Fruit fly (Drosophila melanogaster) whole organism, embryonic: ENCODE data around the gene hook.

Source experiments
- CG10321 ChIP-seq: fragments of 200-800 bp; sonication (Bioruptor generic); IDR thresholded peaks from 2 replicates; pipeline ENCODE4 v1.3.6; 2022; ENCODE audit warnings: missing biosample characterization, missing genetic modification characterization
- CG10431 ChIP-seq: fragments of 200-800 bp; sonication (Bioruptor generic); optimal IDR thresholded peaks from 3 replicates; lab custom pipeline; 2018; ENCODE audit warnings: missing biosample characterization, mild to moderate bottlenecking, missing genetic modification characterization
- CG10979 ChIP-seq: fragments of 200-800 bp; sonication (Bioruptor generic); optimal IDR thresholded peaks from 2 replicates; lab custom pipeline; 2018; ENCODE audit warnings: missing biosample characterization, mild to moderate bottlenecking, missing genetic modification characterization, moderate library complexity
- CG11398 ChIP-seq: fragments of 200-800 bp; sonication (Bioruptor generic); optimal IDR thresholded peaks from 2 replicates; lab custom pipeline; 2016; ENCODE audit warnings: missing biosample characterization, missing genetic modification characterization
- CG12104 ChIP-seq: fragments of 200-800 bp; sonication (Bioruptor generic); optimal IDR thresholded peaks from 3 replicates; lab custom pipeline; 2016; ENCODE audit warnings: missing biosample characterization, missing genetic modification characterization
- CG12942 ChIP-seq: fragments of 200-800 bp; sonication (Bioruptor generic); optimal IDR thresholded peaks from 3 replicates; lab custom pipeline; 2016; ENCODE audit warnings: missing biosample characterization, missing genetic modification characterization
- CG14710 ChIP-seq: fragments of 200-800 bp; sonication (Bioruptor generic); optimal IDR thresholded peaks from 3 replicates; lab custom pipeline; 2019; ENCODE audit warnings: missing biosample characterization, mild to moderate bottlenecking, missing genetic modification characterization, moderate library complexity
- CG17361 ChIP-seq: fragments of 200-800 bp; sonication (Bioruptor generic); IDR thresholded peaks from 3 replicates; pipeline ENCODE4 v1.3.6; 2022; ENCODE audit warnings: missing biosample characterization, missing genetic modification characterization
- CG2678 ChIP-seq: fragments of 200-800 bp; sonication (Bioruptor generic); optimal IDR thresholded peaks from 3 replicates; lab custom pipeline; 2019; ENCODE audit warnings: missing biosample characterization, mild to moderate bottlenecking, missing genetic modification characterization, moderate library complexity
- CG30431 ChIP-seq: fragments of 200-800 bp; sonication (Bioruptor generic); optimal IDR thresholded peaks from 2 replicates; lab custom pipeline; 2017; ENCODE audit warnings: missing biosample characterization, missing genetic modification characterization
- CG31224 ChIP-seq: fragments of 200-800 bp; sonication (Bioruptor generic); IDR thresholded peaks from 2 replicates; pipeline ENCODE4 v1.3.6; 2022; ENCODE audit warnings: missing biosample characterization, missing genetic modification characterization
- CG6175 ChIP-seq: fragments of 200-800 bp; sonication (Bioruptor generic); IDR thresholded peaks from 3 replicates; pipeline ENCODE4 v1.3.6; 2022; ENCODE audit warnings: missing biosample characterization, missing genetic modification characterization
- CG6813 ChIP-seq: fragments of 200-800 bp; sonication (Bioruptor generic); optimal IDR thresholded peaks from 2 replicates; lab custom pipeline; 2017; ENCODE audit warnings: missing biosample characterization, missing genetic modification characterization, mild to moderate bottlenecking, moderate library complexity, missing genetic modification reagents
- CG7839 ChIP-seq: fragments of 200-800 bp; sonication (Bioruptor generic); optimal IDR thresholded peaks from 3 replicates; lab custom pipeline; 2018; ENCODE audit warnings: missing biosample characterization, mild to moderate bottlenecking, missing genetic modification characterization, moderate library complexity
- CG7987 ChIP-seq: fragments of 200-800 bp; sonication (Bioruptor generic); optimal IDR thresholded peaks from 2 replicates; lab custom pipeline; 2018; ENCODE audit warnings: missing biosample characterization, mild to moderate bottlenecking, missing genetic modification characterization, moderate library complexity
- Camta ChIP-seq: fragments of 200-800 bp; sonication (Bioruptor generic); optimal IDR thresholded peaks from 2 replicates; lab custom pipeline; 2016; ENCODE audit warnings: missing biosample characterization, missing genetic modification characterization
- CoRest ChIP-seq: fragments of 200-800 bp; sonication (Bioruptor generic); optimal IDR thresholded peaks from 3 replicates; lab custom pipeline; 2018; ENCODE audit warnings: missing biosample characterization, mild to moderate bottlenecking, missing genetic modification characterization, moderate library complexity
- CrebB ChIP-seq: fragments of 200-800 bp; sonication (Bioruptor generic); optimal IDR thresholded peaks from 3 replicates; lab custom pipeline; 2018; ENCODE audit warnings: missing biosample characterization, mild to moderate bottlenecking, missing genetic modification characterization
- Doc2 ChIP-seq: fragments of 200-800 bp; sonication (Bioruptor generic); IDR thresholded peaks from 2 replicates; pipeline ENCODE4 v1.3.6; 2022; ENCODE audit warnings: missing biosample characterization, missing genetic modification characterization
- Doc3 ChIP-seq: fragments of 200-800 bp; sonication (Bioruptor generic); IDR thresholded peaks from 3 replicates; pipeline ENCODE4 v1.3.6; 2022; ENCODE audit warnings: missing biosample characterization, missing genetic modification characterization; ENCODE audit not compliant: partially characterized antibody
- Fer1 ChIP-seq: fragments of 200-800 bp; sonication (Bioruptor generic); optimal IDR thresholded peaks from 2 replicates; lab custom pipeline; 2017; ENCODE audit warnings: missing biosample characterization, mild to moderate bottlenecking, missing genetic modification characterization
- HmgD ChIP-seq: fragments of 200-800 bp; sonication (Bioruptor generic); optimal IDR thresholded peaks from 3 replicates; lab custom pipeline; 2016; ENCODE audit warnings: missing biosample characterization, missing genetic modification characterization
- Hr39 ChIP-seq: fragments of >200 bp; optimal IDR thresholded peaks from 2 replicates; lab custom pipeline; 2017
- Jarid2 ChIP-seq: fragments of 200-800 bp; sonication (Bioruptor generic); optimal IDR thresholded peaks from 3 replicates; lab custom pipeline; 2017; ENCODE audit warnings: mild to moderate bottlenecking, missing biosample characterization, missing genetic modification reagents, missing genetic modification characterization
- MBD-R2 ChIP-seq: fragments of 200-800 bp; sonication (Bioruptor generic); IDR thresholded peaks from 2 replicates; pipeline ENCODE4 v1.3.6; 2022; ENCODE audit warnings: missing biosample characterization, missing genetic modification characterization
- Neu2 ChIP-seq: fragments of 200-800 bp; sonication (Bioruptor generic); optimal IDR thresholded peaks from 3 replicates; lab custom pipeline; 2016; ENCODE audit warnings: missing biosample characterization, missing genetic modification characterization, borderline replicate concordance
- Oli ChIP-seq: fragments of 200-800 bp; sonication (Bioruptor generic); optimal IDR thresholded peaks from 2 replicates; lab custom pipeline; 2018; ENCODE audit warnings: missing biosample characterization, mild to moderate bottlenecking, missing genetic modification characterization, moderate library complexity
- Spps ChIP-seq: fragments of 200-800 bp; sonication (Bioruptor generic); optimal IDR thresholded peaks from 2 replicates; lab custom pipeline; 2018; ENCODE audit warnings: missing biosample characterization, mild to moderate bottlenecking, missing genetic modification characterization
- Trl ChIP-seq, 3 experiments: fragments of >200 bp in 2 of 3; fragments of 200-800 bp in 1 of 3; sonication (Bioruptor generic) in 1 of 3; optimal IDR thresholded peaks; 2 replicates in 1 of 3; 3 replicates in 2 of 3; lab custom pipeline; 2016 to 2017; ENCODE audit warnings: missing biosample characterization in 1 of 3, missing genetic modification characterization in 1 of 3
- ap ChIP-seq: fragments of 200-800 bp; sonication (Bioruptor generic); IDR thresholded peaks from 2 replicates; pipeline ENCODE4 v1.3.6; 2022; ENCODE audit warnings: missing biosample characterization, missing genetic modification characterization
- bcd ChIP-seq: fragments of 200-800 bp; sonication (Bioruptor generic); optimal IDR thresholded peaks from 2 replicates; lab custom pipeline; 2017; ENCODE audit warnings: missing biosample characterization, mild to moderate bottlenecking, missing genetic modification characterization
- br ChIP-seq: fragments of >200 bp; optimal IDR thresholded peaks from 2 replicates; lab custom pipeline; 2017
- corto ChIP-seq: fragments of 200-800 bp; sonication (Bioruptor generic); optimal IDR thresholded peaks from 2 replicates; lab custom pipeline; 2016; ENCODE audit warnings: missing biosample characterization, mild to moderate bottlenecking, missing genetic modification characterization, moderate library complexity
- crol ChIP-seq: fragments of 200-800 bp; sonication (Bioruptor generic); IDR thresholded peaks from 2 replicates; pipeline ENCODE4 v1.3.6; 2022; ENCODE audit warnings: missing biosample characterization, missing genetic modification characterization
- dan ChIP-seq: fragments of 200-800 bp; sonication (Bioruptor generic); IDR thresholded peaks from 2 replicates; pipeline ENCODE4 v1.3.6; 2022; ENCODE audit warnings: missing biosample characterization, missing genetic modification characterization
- fd3F ChIP-seq: fragments of 200-800 bp; sonication (Bioruptor generic); optimal IDR thresholded peaks from 2 replicates; lab custom pipeline; 2018; ENCODE audit warnings: missing biosample characterization, mild to moderate bottlenecking, missing genetic modification characterization, moderate library complexity
- gfzf ChIP-seq: fragments of 200-800 bp; sonication (Bioruptor generic); optimal IDR thresholded peaks from 2 replicates; lab custom pipeline; 2016; ENCODE audit warnings: missing biosample characterization, mild to moderate bottlenecking, missing genetic modification characterization, moderate library complexity
- her ChIP-seq: fragments of 200-800 bp; sonication (Bioruptor generic); optimal IDR thresholded peaks from 2 replicates; lab custom pipeline; 2016; ENCODE audit warnings: missing biosample characterization, missing genetic modification characterization
- hkb ChIP-seq, 2 experiments: fragments of 200-800 bp in 1 of 2; fragments of >200 bp in 1 of 2; sonication (Bioruptor generic) in 1 of 2; IDR thresholded peaks in 1 of 2; optimal IDR thresholded peaks in 1 of 2; 2 replicates each; pipeline versions ENCODE4 v1.3.6 to Lab custom; 2017 to 2022; ENCODE audit warnings: missing biosample characterization in 1 of 2, missing genetic modification characterization in 1 of 2
- ind ChIP-seq: fragments of 200-800 bp; sonication (Bioruptor generic); optimal IDR thresholded peaks from 3 replicates; lab custom pipeline; 2016; ENCODE audit warnings: missing biosample characterization, missing genetic modification characterization
- kah ChIP-seq: fragments of 200-800 bp; sonication (Bioruptor generic); optimal IDR thresholded peaks from 2 replicates; lab custom pipeline; 2018; ENCODE audit warnings: missing biosample characterization, mild to moderate bottlenecking, missing genetic modification characterization
- ken ChIP-seq: fragments of 200-800 bp; sonication (Bioruptor generic); IDR thresholded peaks from 3 replicates; pipeline ENCODE4 v1.3.6; 2022; ENCODE audit warnings: missing biosample characterization, missing genetic modification characterization
- klu ChIP-seq: fragments of 200-800 bp; sonication (Bioruptor generic); IDR thresholded peaks from 2 replicates; pipeline ENCODE4 v1.3.6; 2022; ENCODE audit warnings: missing biosample characterization, missing genetic modification characterization
- p53 ChIP-seq: fragments of 200-800 bp; sonication (Bioruptor generic); optimal IDR thresholded peaks from 2 replicates; lab custom pipeline; 2016; ENCODE audit warnings: missing biosample characterization, missing genetic modification characterization
- pnt ChIP-seq: fragments of 200-800 bp; sonication (Bioruptor generic); optimal IDR thresholded peaks from 3 replicates; lab custom pipeline; 2016; ENCODE audit warnings: missing biosample characterization, missing genetic modification characterization
- repo ChIP-seq: fragments of 200-800 bp; sonication (Bioruptor generic); optimal IDR thresholded peaks from 2 replicates; lab custom pipeline; 2016; ENCODE audit warnings: missing biosample characterization, missing genetic modification characterization
- sisA ChIP-seq: fragments of 200-800 bp; sonication (Bioruptor generic); IDR thresholded peaks from 2 replicates; pipeline ENCODE4 v1.3.6; 2022; ENCODE audit warnings: missing biosample characterization, missing genetic modification characterization
- ssp ChIP-seq: fragments of 200-800 bp; sonication (Bioruptor generic); IDR thresholded peaks from 2 replicates; pipeline ENCODE4 v1.3.6; 2022; ENCODE audit warnings: missing biosample characterization, missing genetic modification characterization
- z ChIP-seq: fragments of 200-800 bp; sonication (Bioruptor generic); IDR thresholded peaks from 3 replicates; pipeline ENCODE4 v1.3.6; 2022; ENCODE audit warnings: missing biosample characterization, missing genetic modification characterization

hook gene

DNA sequence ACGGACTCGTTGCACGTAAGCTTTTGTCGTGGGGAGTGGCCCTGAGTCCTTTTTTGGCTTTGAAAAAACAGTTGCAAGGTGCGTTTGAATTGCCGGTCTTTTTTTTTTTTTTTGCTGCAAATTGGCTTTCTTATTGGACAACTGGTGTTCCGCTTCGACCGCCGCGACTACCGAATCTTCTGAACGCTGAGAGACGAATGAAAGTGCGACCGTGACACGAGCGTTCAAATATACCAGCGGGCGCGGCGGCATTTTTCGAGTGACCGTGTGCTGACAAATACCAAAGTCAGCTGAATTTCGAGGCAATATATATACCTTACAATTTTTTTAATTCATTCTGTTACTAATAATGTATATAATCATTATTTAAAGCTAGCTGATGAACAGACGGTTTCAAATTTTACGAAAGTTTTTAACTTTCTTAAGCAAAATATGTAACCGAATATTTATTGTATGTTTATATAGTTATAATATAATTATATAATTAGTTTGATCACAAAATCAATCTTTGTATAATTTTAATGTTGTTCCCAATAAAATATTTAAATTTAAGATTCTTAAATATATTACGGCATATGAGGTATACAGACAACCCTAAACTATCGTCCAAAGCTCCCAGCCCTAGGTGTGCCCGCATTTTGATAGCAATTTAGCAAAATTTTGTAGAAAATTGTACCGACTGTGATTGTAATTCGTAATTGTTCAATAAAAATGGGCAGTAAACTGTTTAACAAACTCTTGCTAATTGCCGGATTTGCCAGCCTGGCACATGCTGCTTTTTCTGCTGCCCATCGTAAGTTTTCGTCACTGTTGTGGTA is 46.0 kb downstream of the hook start, which contains the start of the genes Swip-1 and EMC5 (continued):
- TF ChIP-seq z (no peak), Jarid2 (GFP tag; lab: Kevin White, UChicago) (peak; percentile 87), ap (GFP tag; lab: Robert Waterston, UW) (peak; percentile 27; the same call in 1 of the 2 replicates), CG10321 (GFP tag; lab: Robert Waterston, UW) (no peak), pnt (GFP tag; lab: Kevin White, UChicago) (no peak), ind (peak; percentile 59), ssp (GFP tag; lab: Robert Waterston, UW) (peak; percentile 61), Neu2 (GFP tag; lab: Kevin White, UChicago) (no peak), ken (GFP tag; lab: Robert Waterston, UW) (peak; percentile 67; the same call in 2 of the 3 replicates), CG31224 (GFP tag; lab: Robert Waterston, UW) (0 out of 2 replicates have a peak, but pooled peaks have one; percentile 11), CG6813 (no peak), CG7839 (tag; lab: Kevin White, UChicago) (peak; percentile 73), dan (GFP tag; lab: Robert Waterston, UW) (no peak), Fer1 (GFP tag; lab: Kevin White, UChicago) (peak; percentile 17), br (lab: Kevin White, UChicago) (no peak), gfzf (GFP tag; lab: Kevin White, UChicago) (peak; percentile 76), CG12104 (GFP tag; lab: Kevin White, UChicago) (peak; percentile 71), repo (GFP tag; lab: Kevin White, UChicago) (no peak), CG17361 (GFP tag; lab: Robert Waterston, UW) (peak; percentile 89), CG7987 (GFP tag; lab: Kevin White, UChicago) (no peak), CG11398 (no peak), Hr39 (lab: Kevin White, UChicago) (no peak), Doc3 (peak; percentile 45; the same call in 1 of the 3 replicates), Spps (tag; lab: Kevin White, UChicago) (no peak), sisA (GFP tag; lab: Robert Waterston, UW) (peak; percentile 60; the same call in 1 of the 2 replicates), crol (0 out of 2 replicates have a peak, but pooled peaks have one; percentile 13), CG12942 (GFP tag; lab: Kevin White, UChicago) (peak; percentile 50), her (GFP tag; lab: Kevin White, UChicago) (no peak), fd3F (GFP tag; lab: Kevin White, UChicago) (peak; percentile 52), CrebB (tag; lab: Kevin White, UChicago) (peak; percentile 19), CG30431 (GFP tag; lab: Kevin White, UChicago) (no peak), CG10979 (tag; lab: Kevin White, UChicago) (peak; percentile 56), CG10431 (GFP tag; lab: Kevin White, UChicago) (peak; percentile 58), CG2678 (tag; lab: Kevin White, UChicago) (peak; percentile 80), Trl (optimal IDR thresholded peaks at IDR 0.05; lab: Kevin White, UChicago) (no peak), Trl (GFP tag; optimal IDR thresholded peaks at IDR 0.05; lab: Kevin White, UChicago) (peak; percentile 1), HmgD (GFP tag; lab: Kevin White, UChicago) (peak; percentile 30), corto (no peak), CG6175 (GFP tag; lab: Robert Waterston, UW) (0 out of 3 replicates have a peak, but pooled peaks have one; percentile 21), MBD-R2 (GFP tag; lab: Robert Waterston, UW) (peak; percentile 81), p53 (GFP tag; lab: Kevin White, UChicago) (no peak), hkb (optimal IDR thresholded peaks at IDR 0.05; lab: Kevin White, UChicago) (no peak), hkb (GFP tag; IDR thresholded peaks at IDR 0.05; lab: Robert Waterston, UW) (no peak), Camta (GFP tag; lab: Kevin White, UChicago) (no peak), CG14710 (tag; lab: Kevin White, UChicago) (peak; percentile 82), bcd (GFP tag; lab: Kevin White, UChicago) (peak; percentile 59), CoRest (tag; lab: Kevin White, UChicago) (peak; percentile 88), kah (GFP tag; lab: Kevin White, UChicago) (no peak), Doc2 (GFP tag; lab: Robert Waterston, UW) (no peak), Oli (tag; lab: Kevin White, UChicago) (peak; percentile 24), klu (GFP tag; lab: Robert Waterston, UW) (peak; percentile 49; the same call in 1 of the 2 replicates)
